Fruit fly (Drosophila melanogaster) whole organism, embryonic: ENCODE results near the gene CAH3.

ENCODE experiments used
- CG16779 ChIP-seq: fragments of 200-800 bp; sonication (Bioruptor generic); IDR thresholded peaks from 2 replicates; pipeline ENCODE4 v1.3.6; 2022; ENCODE audit warnings: missing biosample characterization, missing genetic modification characterization
- CG7556 ChIP-seq: fragments of 200-800 bp; sonication (Bioruptor generic); optimal IDR thresholded peaks from 2 replicates; lab custom pipeline; 2017; ENCODE audit warnings: missing biosample characterization, mild to moderate bottlenecking, missing genetic modification characterization
- CG7745 ChIP-seq: fragments of 200-800 bp; sonication (Bioruptor generic); optimal IDR thresholded peaks from 2 replicates; lab custom pipeline; 2018; ENCODE audit warnings: missing biosample characterization, mild to moderate bottlenecking, missing genetic modification characterization, moderate library complexity
- Jarid2 ChIP-seq: fragments of 200-800 bp; sonication (Bioruptor generic); optimal IDR thresholded peaks from 3 replicates; lab custom pipeline; 2017; ENCODE audit warnings: mild to moderate bottlenecking, missing biosample characterization, missing genetic modification reagents, missing genetic modification characterization
- slp2 ChIP-seq: fragments of 200-800 bp; sonication (Bioruptor generic); optimal IDR thresholded peaks from 2 replicates; lab custom pipeline; 2016; ENCODE audit warnings: missing biosample characterization, missing genetic modification characterization
- sna ChIP-seq: fragments of 200-800 bp; sonication (Bioruptor generic); IDR thresholded peaks from 2 replicates; pipeline ENCODE4 v1.3.6; 2022; ENCODE audit warnings: missing biosample characterization, missing genetic modification characterization; ENCODE audit not compliant: partially characterized antibody

DNA sequence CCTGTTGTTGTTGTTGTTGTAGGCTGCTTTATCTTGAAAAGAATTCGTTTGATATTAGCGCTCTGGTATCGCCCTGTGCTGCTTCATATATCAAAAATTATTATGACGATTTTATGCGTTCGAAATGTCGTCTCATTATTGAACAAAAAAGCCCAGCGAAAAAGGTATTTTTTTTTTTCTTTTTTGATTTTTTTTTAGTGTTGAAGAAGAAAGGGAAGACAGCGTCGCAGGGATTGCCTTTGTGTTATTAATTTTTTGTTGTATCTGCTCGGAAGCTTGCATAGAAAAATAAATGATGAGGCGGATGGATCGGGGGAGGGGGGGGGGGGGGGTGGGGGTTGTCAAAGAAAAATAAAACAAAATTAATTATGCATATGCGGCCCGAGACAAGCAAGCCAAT is 18.8 kb upstream of the CAH3 start:
- TF ChIP-seq CG7745 (tag; lab: Kevin White, UChicago) = no peak
- no peak for TF ChIP-seq slp2
- no peak for TF ChIP-seq Jarid2 (GFP tag; lab: Kevin White, UChicago)
- no peak for TF ChIP-seq sna
- TF ChIP-seq CG16779 (GFP tag; lab: Robert Waterston, UW) = no peak
- TF ChIP-seq CG7556 (GFP tag; lab: Kevin White, UChicago) = no peak
